Worm (Caenorhabditis elegans): ENCODE data around the gene clec-78.

clec-78 gene

ce11 chrIV:4053405-4053804, 64.5 kb downstream of the clec-78 start:
- TF ChIP-seq tab-1 (GFP tag; IDR thresholded peaks at IDR 0.05) (no peak), cog-1 (tag; optimal IDR thresholded peaks at IDR 0.05) (no peak), med-1 (GFP tag; optimal IDR thresholded peaks at IDR 0.05; ENCODE audit: insufficient read depth) (no peak), ref-1 (GFP tag; conservative IDR thresholded peaks at IDR 0.05) (no peak), flt-1 (GFP tag; IDR thresholded peaks at IDR 0.05) (no peak), ztf-29 (GFP tag; IDR thresholded peaks at IDR 0.05) (no peak), T22C8.4 (GFP tag; IDR thresholded peaks at IDR 0.05) (no peak), ztf-23 (GFP tag; IDR thresholded peaks at IDR 0.05) (no peak), klf-2 (GFP tag; conservative IDR thresholded peaks at IDR 0.05) (no peak)

ce11 chrIV:4055297-4055696, 66.4 kb downstream of the clec-78 start:
- no peak for TF ChIP-seq klf-2 (GFP tag; conservative IDR thresholded peaks at IDR 0.05)
- no peak for TF ChIP-seq med-1 (GFP tag; optimal IDR thresholded peaks at IDR 0.05; ENCODE audit: insufficient read depth)
- no peak for TF ChIP-seq flt-1 (GFP tag; IDR thresholded peaks at IDR 0.05)
- TF ChIP-seq tab-1 (GFP tag; IDR thresholded peaks at IDR 0.05), result no peak
- TF ChIP-seq ref-1 (GFP tag; conservative IDR thresholded peaks at IDR 0.05), result no peak
- no peak for TF ChIP-seq ztf-23 (GFP tag; IDR thresholded peaks at IDR 0.05)
- TF ChIP-seq cog-1 (tag; optimal IDR thresholded peaks at IDR 0.05), result no peak
- TF ChIP-seq T22C8.4 (GFP tag; IDR thresholded peaks at IDR 0.05), result no peak
- no peak for TF ChIP-seq ztf-29 (GFP tag; IDR thresholded peaks at IDR 0.05)

- TF ChIP-seq ztf-23 (GFP tag; IDR thresholded peaks at IDR 0.05), result no peak
- no peak for TF ChIP-seq T22C8.4 (GFP tag; IDR thresholded peaks at IDR 0.05)
Measured at ce11 chrIV:4063573-4063972, 74.7 kb downstream of the clec-78 start, which contains the start of gene ilys-6. TSS of gene ilys-6 (minus strand) at chrIV:4063673.

All from whole organism, midembryonic.